Fruit fly (Drosophila melanogaster): ENCODE results near the gene Kots.

The Kots gene

DNA sequence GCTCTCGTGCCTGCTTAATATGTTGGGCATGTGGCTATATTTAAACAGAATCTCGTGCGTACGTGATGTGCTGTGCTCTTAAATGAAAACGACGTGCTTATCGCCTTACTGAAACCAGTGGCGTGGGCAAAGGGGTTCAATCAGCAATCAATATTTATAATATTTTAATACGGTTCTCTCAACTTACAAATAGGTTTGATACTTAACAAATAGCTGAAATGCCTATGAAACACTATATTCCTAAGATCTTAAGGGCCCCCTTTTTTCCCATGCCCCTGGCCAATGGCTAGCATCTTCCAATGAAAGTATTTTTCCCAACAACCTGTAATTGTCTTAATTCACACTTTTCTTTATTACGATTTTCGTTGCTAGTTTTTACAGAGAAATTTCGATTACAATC lies 48.3 kb downstream of the Kots start (continued):
- no peak for TF ChIP-seq dac (GFP tag; optimal IDR thresholded peaks at IDR 0.05)
- peak; percentile 80 for TF ChIP-seq CG10669 (GFP tag; optimal IDR thresholded peaks at IDR 0.05)
- TF ChIP-seq Hr4 (GFP tag; optimal IDR thresholded peaks at IDR 0.05): peak; percentile 39
- TF ChIP-seq Eip75B (GFP tag; optimal IDR thresholded peaks at IDR 0.05): peak; percentile 70
- peak; percentile 32 for TF ChIP-seq Lpt (GFP tag; optimal IDR thresholded peaks at IDR 0.05)
- peak; percentile 74 to 86 for TF ChIP-seq ss (GFP tag; optimal IDR thresholded peaks at IDR 0.05)
- peak; percentile 69 for TF ChIP-seq achi (GFP tag; optimal IDR thresholded peaks at IDR 0.05)
- TF ChIP-seq salr (GFP tag; optimal IDR thresholded peaks at IDR 0.05): peak; percentile 20 to 57
- TF ChIP-seq acj6 (GFP tag; optimal IDR thresholded peaks at IDR 0.05): peak; percentile 80
- peak; percentile 60; the same call in 2 of the 3 replicates for TF ChIP-seq eg (GFP tag; IDR thresholded peaks at IDR 0.05)
- TF ChIP-seq CG8119 (GFP tag; IDR thresholded peaks at IDR 0.05): peak; percentile 26; the same call in 1 of the 3 replicates
- TF ChIP-seq CG6792 (GFP tag; optimal IDR thresholded peaks at IDR 0.05): peak; percentile 77
- TF ChIP-seq CG6163 (GFP tag; IDR thresholded peaks at IDR 0.05): peak; percentile 84
- TF ChIP-seq CG11762 (GFP tag; optimal IDR thresholded peaks at IDR 0.05; ENCODE audit: insufficient read depth): peak; percentile 56
- TF ChIP-seq spab (GFP tag; optimal IDR thresholded peaks at IDR 0.05): peak; percentile 80
- TF ChIP-seq topi (GFP tag; optimal IDR thresholded peaks at IDR 0.05): peak; percentile 78
- TF ChIP-seq CG9139 (GFP tag; optimal IDR thresholded peaks at IDR 0.05): peak; percentile 75
- TF ChIP-seq CG31627 (GFP tag; optimal IDR thresholded peaks at IDR 0.05): peak; percentile 75
- no peak for TF ChIP-seq Eip93F (GFP tag; optimal IDR thresholded peaks at IDR 0.05)

DNA sequence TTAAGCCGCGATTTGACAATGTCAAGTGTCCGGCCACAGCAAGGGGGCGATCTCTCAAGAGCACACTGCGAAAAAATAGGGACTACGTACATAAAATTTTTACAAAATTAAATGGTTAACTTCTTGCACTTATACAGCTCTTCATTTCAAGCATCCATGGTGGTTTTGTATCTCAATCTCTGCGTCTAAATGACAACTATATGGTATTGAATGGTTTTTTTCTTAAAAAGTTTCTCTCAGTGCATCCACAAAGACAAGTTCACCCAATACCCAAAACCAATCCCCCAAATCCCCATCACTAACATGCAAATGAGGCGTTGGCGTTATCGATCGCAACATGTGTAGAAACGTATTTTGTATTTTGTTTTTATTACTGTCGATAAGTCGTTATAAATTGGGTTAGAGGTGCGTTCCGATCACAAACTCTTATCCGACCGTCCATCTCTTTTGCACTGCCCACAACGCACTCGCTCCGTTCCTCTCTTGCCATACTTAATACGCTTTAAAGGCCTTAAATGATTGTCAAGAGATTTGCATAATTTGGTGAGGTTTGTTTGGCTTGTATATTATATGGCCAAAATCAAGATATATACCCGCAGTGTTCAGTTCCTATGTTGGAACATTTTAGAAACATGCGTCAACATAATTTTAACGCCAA lies 49.1 kb downstream of the Kots start:
- TF ChIP-seq lz (GFP tag; optimal IDR thresholded peaks at IDR 0.05) (peak; percentile 53), CG3919 (GFP tag; optimal IDR thresholded peaks at IDR 0.05) (peak; percentile 13), salr (GFP tag; optimal IDR thresholded peaks at IDR 0.05) (no peak), CG34406 (GFP tag; optimal IDR thresholded peaks at IDR 0.05) (peak; percentile 27), esn (GFP tag; optimal IDR thresholded peaks at IDR 0.05) (peak; percentile 59), Sox15 (GFP tag; optimal IDR thresholded peaks at IDR 0.05) (no peak), dsx (GFP tag; optimal IDR thresholded peaks at IDR 0.05; ENCODE audit: poor library complexity, severe bottlenecking) (no peak), Sox102F (GFP tag; optimal IDR thresholded peaks at IDR 0.05) (peak; percentile 50), fkh (GFP tag; optimal IDR thresholded peaks at IDR 0.05) (no peak), topi (GFP tag; optimal IDR thresholded peaks at IDR 0.05) (peak; percentile 66), cyc (GFP tag; optimal IDR thresholded peaks at IDR 0.05) (peak; percentile 53), CG6808 (GFP tag; optimal IDR thresholded peaks at IDR 0.05) (no peak), CG7368 (GFP tag; optimal IDR thresholded peaks at IDR 0.05) (no peak), CG10631 (GFP tag; optimal IDR thresholded peaks at IDR 0.05) (no peak), acj6 (GFP tag; optimal IDR thresholded peaks at IDR 0.05) (peak; percentile 17), vri (GFP tag; optimal IDR thresholded peaks at IDR 0.05) (peak; percentile 39), CG1621 (tag; optimal IDR thresholded peaks at IDR 0.05) (no peak), CG8632 (GFP tag; optimal IDR thresholded peaks at IDR 0.05) (peak; percentile 26), pdm3 (GFP tag; optimal IDR thresholded peaks at IDR 0.05) (peak; percentile 28), CG16779 (tag; optimal IDR thresholded peaks at IDR 0.05) (no peak), CG15336 (GFP tag; IDR thresholded peaks at IDR 0.05) (0 out of 2 replicates have a peak, but pooled peaks have one; percentile 15), Smox (GFP tag; optimal IDR thresholded peaks at IDR 0.05) (peak; percentile 54), fd85E (GFP tag; optimal IDR thresholded peaks at IDR 0.05) (no peak), CG6854 (GFP tag; optimal IDR thresholded peaks at IDR 0.05) (no peak), CG6163 (GFP tag; IDR thresholded peaks at IDR 0.05) (peak; percentile 16; the same call in 1 of the 3 replicates), CG10669 (GFP tag; optimal IDR thresholded peaks at IDR 0.05) (no peak), dac (GFP tag; optimal IDR thresholded peaks at IDR 0.05) (no peak), CG11762 (GFP tag; optimal IDR thresholded peaks at IDR 0.05; ENCODE audit: insufficient read depth) (no peak), Hr4 (GFP tag; optimal IDR thresholded peaks at IDR 0.05) (no peak), CG9139 (GFP tag; optimal IDR thresholded peaks at IDR 0.05) (no peak), Eip75B (GFP tag; optimal IDR thresholded peaks at IDR 0.05) (no peak), CG8119 (GFP tag; IDR thresholded peaks at IDR 0.05) (no peak), Blimp-1 (GFP tag; optimal IDR thresholded peaks at IDR 0.05) (no peak), achi (GFP tag; optimal IDR thresholded peaks at IDR 0.05) (peak; percentile 16), Met (GFP tag; optimal IDR thresholded peaks at IDR 0.05) (peak; percentile 70), spab (GFP tag; optimal IDR thresholded peaks at IDR 0.05) (no peak), Hr38 (GFP tag; optimal IDR thresholded peaks at IDR 0.05) (no peak), CG32006 (GFP tag; optimal IDR thresholded peaks at IDR 0.05) (no peak), Lpt (GFP tag; optimal IDR thresholded peaks at IDR 0.05) (no peak), eg (GFP tag; IDR thresholded peaks at IDR 0.05) (no peak), Ets96B (tag; optimal IDR thresholded peaks at IDR 0.05) (no peak), CG8319 (GFP tag; optimal IDR thresholded peaks at IDR 0.05) (no peak)

All from whole organism, prepupa.